Fruit fly (Drosophila melanogaster): Measurements from ENCODE around the gene PMP34.

dm6 chr3L:4318677-4319580 is at the start of gene PMP34:
- no peak for TF ChIP-seq CG32264 (GFP tag; optimal IDR thresholded peaks at IDR 0.05)
- no peak for TF ChIP-seq foxo (GFP tag; optimal IDR thresholded peaks at IDR 0.05)
- TF ChIP-seq jim (GFP tag; optimal IDR thresholded peaks at IDR 0.05) = no peak
- no peak for TF ChIP-seq psq (GFP tag; optimal IDR thresholded peaks at IDR 0.05)
- no peak for TF ChIP-seq Abd-B (GFP tag; optimal IDR thresholded peaks at IDR 0.05)
- TF ChIP-seq tai (GFP tag; optimal IDR thresholded peaks at IDR 0.05) = no peak
- TF ChIP-seq OdsH (GFP tag; optimal IDR thresholded peaks at IDR 0.05) = no peak
- no peak for TF ChIP-seq Myc (optimal IDR thresholded peaks at IDR 0.05)
- no peak for TF ChIP-seq Vsx2 (GFP tag; optimal IDR thresholded peaks at IDR 0.05; ENCODE audit: partially characterized antibody)

Measured in whole organism, wandering third instar larva.